Worm (Caenorhabditis elegans) whole organism, L1 larva: ENCODE results near the gene C29F5.8.
A peak's percentile ranks its signal among the peaks of the same experiment; 100 is the strongest.

ENCODE experiments used
- C04F5.9 ChIP-seq: sonication (generic microtip); optimal IDR thresholded peaks from 2 replicates; lab custom pipeline; 2016; ENCODE audit warnings: missing genetic modification characterization, missing compliant biosample characterization
- C16A3.4 ChIP-seq: fragments of 150-350 bp; optimal IDR thresholded peaks from 2 replicates; lab custom pipeline; 2014; ENCODE audit warnings: missing biosample characterization, missing genetic modification characterization
- F16B12.6 ChIP-seq: fragments of 150-350 bp; optimal IDR thresholded peaks from 2 replicates; lab custom pipeline; 2014; ENCODE audit warnings: missing biosample characterization, missing genetic modification characterization
- blmp-1 ChIP-seq: fragments of 150-350 bp; optimal IDR thresholded peaks from 2 replicates; lab custom pipeline; 2014; ENCODE audit warnings: missing biosample characterization, missing genetic modification characterization
- ceh-63 ChIP-seq: fragments of 200-800 bp; sonication (Bioruptor generic); optimal IDR thresholded peaks from 2 replicates; lab custom pipeline; 2018; ENCODE audit warnings: mild to moderate bottlenecking, missing genetic modification characterization, missing compliant biosample characterization
- ceh-8 ChIP-seq: fragments of 200-800 bp; sonication (Bioruptor generic); optimal IDR thresholded peaks from 2 replicates; lab custom pipeline; 2018; ENCODE audit warnings: mild to moderate bottlenecking, missing genetic modification characterization, moderate library complexity, missing compliant biosample characterization
- ceh-82 ChIP-seq, 3 experiments: fragments of 150-350 bp in 1 of 3; sonication (generic microtip) in 2 of 3; optimal IDR thresholded peaks; 2 replicates each; lab custom pipeline; 2014 to 2017; ENCODE audit warnings: missing biosample characterization in 3 of 3, missing genetic modification characterization in 3 of 3
- ceh-90 ChIP-seq: sonication (generic microtip); optimal IDR thresholded peaks from 2 replicates; lab custom pipeline; 2016; ENCODE audit warnings: missing genetic modification characterization, missing compliant biosample characterization
- dsc-1 ChIP-seq: sonication (generic microtip); optimal IDR thresholded peaks from 2 replicates; lab custom pipeline; 2016; ENCODE audit warnings: mild to moderate bottlenecking, missing genetic modification characterization, missing compliant biosample characterization
- efl-1 ChIP-seq, 4 experiments: fragments of 150-350 bp; optimal IDR thresholded peaks in 3 of 4; peaks in 1 of 4; 1 replicate in 1 of 4; 2 replicates in 3 of 4; lab custom pipeline; 2014; ENCODE audit warnings: missing biosample characterization in 2 of 4, missing genetic modification characterization in 2 of 4, missing genetic modification reagents in 2 of 4
- efl-3 ChIP-seq: fragments of 200-800 bp; sonication (Bioruptor generic); optimal IDR thresholded peaks from 2 replicates; lab custom pipeline; 2018; ENCODE audit warnings: mild to moderate bottlenecking, missing genetic modification characterization, missing compliant biosample characterization
- elt-2 ChIP-seq: sonication (generic microtip); optimal IDR thresholded peaks from 2 replicates; lab custom pipeline; 2016; ENCODE audit warnings: missing genetic modification characterization, mild to moderate bottlenecking, inconsistent platforms, missing compliant biosample characterization, missing genetic modification reagents
- ets-5 ChIP-seq: fragments of 200-800 bp; sonication (Bioruptor generic); IDR thresholded peaks from 2 replicates; pipeline ENCODE4 v1.3.6; 2022; ENCODE audit warnings: missing genetic modification characterization, missing compliant biosample characterization
- fkh-8 ChIP-seq: sonication (generic microtip); optimal IDR thresholded peaks from 2 replicates; lab custom pipeline; 2016; ENCODE audit warnings: mild to moderate bottlenecking, missing genetic modification characterization, missing compliant biosample characterization
- fos-1 ChIP-seq: fragments of 150-350 bp; optimal IDR thresholded peaks from 2 replicates; lab custom pipeline; 2014; ENCODE audit warnings: missing biosample characterization, missing genetic modification characterization
- hlh-17 ChIP-seq: fragments of 200-800 bp; sonication (Bioruptor generic); optimal IDR thresholded peaks from 2 replicates; lab custom pipeline; 2018; ENCODE audit warnings: missing genetic modification characterization, mild to moderate bottlenecking, missing compliant biosample characterization, moderate library complexity, borderline replicate concordance
- hlh-4 ChIP-seq: sonication (generic microtip); optimal IDR thresholded peaks from 2 replicates; lab custom pipeline; 2016; ENCODE audit warnings: mild to moderate bottlenecking, missing genetic modification characterization, missing compliant biosample characterization
- hpl-2 ChIP-seq: fragments of 150-350 bp; optimal IDR thresholded peaks from 2 replicates; lab custom pipeline; 2014; ENCODE audit warnings: missing biosample characterization, missing genetic modification reagents, missing genetic modification characterization
- jun-1 ChIP-seq: fragments of 150-350 bp; optimal IDR thresholded peaks from 2 replicates; lab custom pipeline; 2014; ENCODE audit warnings: missing biosample characterization, missing genetic modification reagents, missing genetic modification characterization
- lin-14 ChIP-seq: fragments of 200-800 bp; sonication (Bioruptor generic); optimal IDR thresholded peaks from 2 replicates; lab custom pipeline; 2018; ENCODE audit warnings: mild to moderate bottlenecking, missing genetic modification characterization, moderate library complexity, missing compliant biosample characterization
- lin-15B ChIP-seq: fragments of 150-350 bp; sonication (generic microtip); optimal IDR thresholded peaks from 3 replicates; lab custom pipeline; 2014; ENCODE audit warnings: missing biosample characterization, missing genetic modification characterization
- lin-39 ChIP-seq: fragments of 150-350 bp; optimal IDR thresholded peaks from 2 replicates; lab custom pipeline; 2014; ENCODE audit warnings: missing biosample characterization, missing genetic modification reagents, missing genetic modification characterization
- lsy-2 ChIP-seq, 2 experiments: fragments of 150-350 bp; optimal IDR thresholded peaks; 2 replicates each; lab custom pipeline; 2014; ENCODE audit warnings: missing biosample characterization in 2 of 2, missing genetic modification characterization in 2 of 2
- mdl-1 ChIP-seq, 2 experiments: fragments of 150-350 bp; optimal IDR thresholded peaks; 2 replicates each; lab custom pipeline; 2014 to 2017; ENCODE audit warnings: missing biosample characterization in 2 of 2, missing genetic modification characterization in 2 of 2, inconsistent platforms in 1 of 2
- mep-1 ChIP-seq: fragments of 150-350 bp; optimal IDR thresholded peaks from 2 replicates; lab custom pipeline; 2014; ENCODE audit warnings: missing biosample characterization, missing genetic modification characterization
- nhr-11 ChIP-seq: fragments of 150-350 bp; optimal IDR thresholded peaks from 2 replicates; lab custom pipeline; 2014; ENCODE audit warnings: missing biosample characterization, missing genetic modification characterization
- nhr-12 ChIP-seq: sonication (generic microtip); optimal IDR thresholded peaks from 2 replicates; lab custom pipeline; 2017; ENCODE audit warnings: missing biosample characterization, missing genetic modification characterization
- nhr-19 ChIP-seq: fragments of 200-800 bp; sonication (Bioruptor generic); conservative IDR thresholded peaks from 2 replicates; pipeline ENCODE4 v1.3.6; 2022; ENCODE audit warnings: missing genetic modification characterization, missing compliant biosample characterization
- nhr-20 ChIP-seq: sonication (generic microtip); optimal IDR thresholded peaks from 2 replicates; lab custom pipeline; 2016; ENCODE audit warnings: mild to moderate bottlenecking, missing genetic modification characterization, missing compliant biosample characterization
- nhr-28 ChIP-seq: fragments of 150-350 bp; optimal IDR thresholded peaks from 2 replicates; lab custom pipeline; 2014; ENCODE audit warnings: missing biosample characterization, missing genetic modification characterization
- nhr-47 ChIP-seq: sonication (generic microtip); optimal IDR thresholded peaks from 2 replicates; lab custom pipeline; 2016; ENCODE audit warnings: mild to moderate bottlenecking, missing genetic modification characterization, moderate library complexity, missing compliant biosample characterization
- nhr-71 ChIP-seq: sonication (generic microtip); optimal IDR thresholded peaks from 2 replicates; lab custom pipeline; 2016; ENCODE audit warnings: mild to moderate bottlenecking, missing genetic modification characterization, moderate library complexity, missing compliant biosample characterization
- nhr-76 ChIP-seq: sonication (generic microtip); optimal IDR thresholded peaks from 2 replicates; lab custom pipeline; 2017; ENCODE audit warnings: missing biosample characterization, missing genetic modification characterization
- nhr-77 ChIP-seq: fragments of 150-350 bp; optimal IDR thresholded peaks from 2 replicates; lab custom pipeline; 2014; ENCODE audit warnings: missing biosample characterization, missing genetic modification characterization
- nhr-85 ChIP-seq: sonication (generic microtip); peaks from one replicate; lab custom pipeline; 2016; ENCODE audit warnings: missing genetic modification characterization, inconsistent platforms, missing compliant biosample characterization
- pax-3 ChIP-seq: fragments of 200-800 bp; sonication (Bioruptor generic); optimal IDR thresholded peaks from 2 replicates; lab custom pipeline; 2018; ENCODE audit warnings: mild to moderate bottlenecking, missing genetic modification characterization, moderate library complexity, missing compliant biosample characterization
- rnt-1 ChIP-seq: sonication (generic microtip); optimal IDR thresholded peaks from 2 replicates; lab custom pipeline; 2016; ENCODE audit warnings: mild to moderate bottlenecking, missing genetic modification characterization, moderate library complexity, missing compliant biosample characterization
- snu-23 ChIP-seq: sonication (generic microtip); optimal IDR thresholded peaks from 2 replicates; lab custom pipeline; 2016; ENCODE audit warnings: missing genetic modification characterization, missing compliant biosample characterization
- sup-37 ChIP-seq: fragments of 200-800 bp; sonication (Bioruptor generic); optimal IDR thresholded peaks from 2 replicates; lab custom pipeline; 2018; ENCODE audit warnings: mild to moderate bottlenecking, missing genetic modification characterization, missing compliant biosample characterization
- swsn-7 ChIP-seq: sonication (generic microtip); optimal IDR thresholded peaks from 2 replicates; lab custom pipeline; 2016; ENCODE audit warnings: missing genetic modification characterization, missing compliant biosample characterization
- tbx-2 ChIP-seq: sonication (generic microtip); optimal IDR thresholded peaks from 2 replicates; lab custom pipeline; 2016; ENCODE audit warnings: missing genetic modification characterization, missing compliant biosample characterization
- tlp-1 ChIP-seq: fragments of 150-350 bp; optimal IDR thresholded peaks from 2 replicates; lab custom pipeline; 2014; ENCODE audit warnings: missing biosample characterization, missing genetic modification characterization
- unc-130 ChIP-seq: fragments of 150-350 bp; optimal IDR thresholded peaks from 2 replicates; lab custom pipeline; 2017; ENCODE audit warnings: missing biosample characterization, missing genetic modification characterization, inconsistent platforms
- unc-86 ChIP-seq: sonication (generic microtip); optimal IDR thresholded peaks from 2 replicates; lab custom pipeline; 2016; ENCODE audit warnings: missing genetic modification characterization, missing compliant biosample characterization
- vab-15 ChIP-seq: sonication (generic microtip); optimal IDR thresholded peaks from 2 replicates; lab custom pipeline; 2017; ENCODE audit warnings: missing genotype, mild to moderate bottlenecking, missing genetic modification characterization, missing compliant biosample characterization
- xbp-1 ChIP-seq: sonication (generic microtip); optimal IDR thresholded peaks from 2 replicates; lab custom pipeline; 2016; ENCODE audit warnings: missing genetic modification characterization, missing compliant biosample characterization
- zip-4 ChIP-seq: fragments of 200-800 bp; sonication (Bioruptor generic); optimal IDR thresholded peaks from 2 replicates; lab custom pipeline; 2018; ENCODE audit warnings: mild to moderate bottlenecking, missing genetic modification characterization, moderate library complexity, missing compliant biosample characterization
- ztf-11 ChIP-seq, 2 experiments: sonication (generic microtip); optimal IDR thresholded peaks; 2 replicates each; lab custom pipeline; 2016 to 2017; ENCODE audit warnings: missing genetic modification characterization in 2 of 2, missing biosample characterization in 1 of 2, missing compliant biosample characterization in 1 of 2
- ztf-4 ChIP-seq: fragments of 150-350 bp; optimal IDR thresholded peaks from 2 replicates; lab custom pipeline; 2014; ENCODE audit warnings: missing biosample characterization, missing genetic modification characterization

The C29F5.8 gene

ce11 chrII:6288104-6288503 is 18.1 kb upstream of the C29F5.8 start:
- TF ChIP-seq unc-130 (tag; lab: Kevin White, UChicago): no peak
- no peak for TF ChIP-seq ztf-4 (tag; lab: Kevin White, UChicago)
- peak; percentile 5 for TF ChIP-seq swsn-7 (tag; lab: Kevin White, UChicago)
- TF ChIP-seq lsy-2 (tag; optimal IDR thresholded peaks at IDR 0.05; lab: Kevin White, UChicago): peak; percentile 1 to 32
- TF ChIP-seq nhr-71: peak; percentile 55
- TF ChIP-seq ceh-90 (tag; lab: Kevin White, UChicago): no peak
- peak; percentile 87 for TF ChIP-seq ceh-8
- TF ChIP-seq nhr-19 (GFP tag; lab: Robert Waterston, UW): peak; percentile 3; the same call in 1 of the 2 replicates
- no peak for TF ChIP-seq nhr-77 (tag; lab: Kevin White, UChicago)
- TF ChIP-seq fkh-8: peak; percentile 13
- no peak for TF ChIP-seq lin-15B
- TF ChIP-seq ztf-11 (tag; optimal IDR thresholded peaks at IDR 0.05; lab: Kevin White, UChicago): no peak

- no peak for TF ChIP-seq hpl-2 (GFP tag; lab: Kevin White, UChicago)
- TF ChIP-seq lsy-2 (tag; optimal IDR thresholded peaks at IDR 0.05; lab: Kevin White, UChicago): peak; percentile 42 to 67
- TF ChIP-seq mep-1 (tag; lab: Kevin White, UChicago): peak; percentile 21
- no peak for TF ChIP-seq nhr-12
- peak; percentile 82 for TF ChIP-seq nhr-71
- no peak for TF ChIP-seq F16B12.6 (tag; lab: Kevin White, UChicago)
- no peak for TF ChIP-seq nhr-76 (tag; lab: Kevin White, UChicago)
- TF ChIP-seq elt-2 (tag; lab: Kevin White, UChicago): peak; percentile 32
- no peak for TF ChIP-seq efl-3 (GFP tag; lab: Kevin White, UChicago)
- peak in 1 of 2 experiments; percentile 64 for TF ChIP-seq mdl-1 (tag; optimal IDR thresholded peaks at IDR 0.05; lab: Kevin White, UChicago)
- no peak for TF ChIP-seq fos-1 (tag; lab: Kevin White, UChicago)
- no peak for TF ChIP-seq dsc-1 (tag; lab: Kevin White, UChicago)
- TF ChIP-seq sup-37: no peak
- TF ChIP-seq zip-4 (GFP tag; lab: Kevin White, UChicago): no peak
- peak; percentile 39 for TF ChIP-seq unc-130 (tag; lab: Kevin White, UChicago)
- peak; percentile 52 for TF ChIP-seq blmp-1 (tag; lab: Kevin White, UChicago)
- TF ChIP-seq efl-1 (optimal IDR thresholded peaks at IDR 0.05; lab: Kevin White, UChicago): peak in 1 of 2 experiments; percentile 24
- no peak for TF ChIP-seq efl-1 (GFP tag; optimal IDR thresholded peaks at IDR 0.05 in 1 of 2; lab: Kevin White, UChicago)
- TF ChIP-seq nhr-20 (tag; lab: Kevin White, UChicago): peak; percentile 52
- no peak for TF ChIP-seq C04F5.9
- TF ChIP-seq jun-1 (tag; lab: Kevin White, UChicago): no peak
- TF ChIP-seq swsn-7 (tag; lab: Kevin White, UChicago): peak; percentile 7
- no peak for TF ChIP-seq hlh-4 (tag; lab: Kevin White, UChicago)
- TF ChIP-seq lin-39 (tag; lab: Kevin White, UChicago): no peak
- no peak for TF ChIP-seq hlh-17
- TF ChIP-seq nhr-28: no peak
- TF ChIP-seq nhr-11 (tag; lab: Kevin White, UChicago): no peak
- TF ChIP-seq ztf-4 (tag; lab: Kevin White, UChicago): no peak
- TF ChIP-seq ceh-82 (tag; optimal IDR thresholded peaks at IDR 0.05; lab: Kevin White, UChicago): no peak
- no peak for TF ChIP-seq C16A3.4 (tag; lab: Kevin White, UChicago)
- TF ChIP-seq rnt-1 (tag; lab: Kevin White, UChicago): peak; percentile 62
- no peak for TF ChIP-seq tbx-2 (tag; lab: Kevin White, UChicago)
- no peak for TF ChIP-seq tlp-1 (tag; lab: Kevin White, UChicago)
- TF ChIP-seq snu-23 (GFP tag; lab: Kevin White, UChicago): peak; percentile 55
- no peak for TF ChIP-seq pax-3 (tag; lab: Kevin White, UChicago)
- peak; percentile 72 for TF ChIP-seq lin-14 (GFP tag; lab: Kevin White, UChicago)
- TF ChIP-seq ceh-63: no peak
- TF ChIP-seq lin-15B: no peak
- TF ChIP-seq ets-5 (GFP tag; lab: Robert Waterston, UW): no peak
- peak; percentile 64 for TF ChIP-seq nhr-19 (GFP tag; lab: Robert Waterston, UW)
- no peak for TF ChIP-seq xbp-1
- TF ChIP-seq nhr-85 (tag; lab: Kevin White, UChicago): no peak
- no peak for TF ChIP-seq vab-15 (tag; lab: Kevin White, UChicago)
- no peak for TF ChIP-seq ztf-11 (tag; optimal IDR thresholded peaks at IDR 0.05; lab: Kevin White, UChicago)
- TF ChIP-seq nhr-47: peak; percentile 3
- no peak for TF ChIP-seq unc-86 (tag; lab: Kevin White, UChicago)
Observed at ce11 chrII:6290047-6290582, 16.1 kb upstream of the C29F5.8 start, which contains the start of gene upb-1. Gene upb-1, minus strand, starts transcription at chrII:6290097.
